Worm (Caenorhabditis elegans): Measurements from ENCODE around the gene pdcd-2.

DNA sequence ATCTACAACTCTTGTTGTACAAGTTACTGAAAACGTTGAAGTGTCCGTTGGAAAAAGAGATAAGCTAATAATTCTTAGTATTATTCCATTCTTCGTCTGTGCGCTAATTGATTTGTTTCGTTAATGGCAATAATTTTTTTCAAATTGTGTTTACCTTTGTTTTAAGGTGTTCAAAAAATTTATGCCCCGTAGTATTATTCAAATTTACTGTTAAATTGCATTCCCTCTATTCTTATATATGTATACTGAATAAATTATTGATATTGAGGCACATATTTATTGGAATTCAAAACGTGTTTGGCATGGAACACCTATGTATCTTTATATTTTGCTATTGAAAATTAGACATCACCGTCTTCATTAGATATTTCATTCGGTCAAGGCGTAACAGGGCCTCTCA is 43.0 kb downstream of the pdcd-2 start, which contains the start of gene pals-26:
- TF ChIP-seq unc-39 (tag; optimal IDR thresholded peaks at IDR 0.05): no peak
- TF ChIP-seq lin-39 (tag; optimal IDR thresholded peaks at IDR 0.05): no peak
- no peak for TF ChIP-seq lim-7 (GFP tag; IDR thresholded peaks at IDR 0.05)
- TF ChIP-seq ces-1 (GFP tag; optimal IDR thresholded peaks at IDR 0.05): no peak
- no peak for TF ChIP-seq snpc-4 (tag; optimal IDR thresholded peaks at IDR 0.05)
- no peak for TF ChIP-seq hmg-1.1 (GFP tag; IDR thresholded peaks at IDR 0.05)
- TF ChIP-seq ceh-28 (tag; optimal IDR thresholded peaks at IDR 0.05): no peak
- TF ChIP-seq ZK546.5 (tag; optimal IDR thresholded peaks at IDR 0.05): no peak

Data from whole organism, L4 larva.